Fruit fly (Drosophila melanogaster): ENCODE results near the gene Gr28a.

Gene Gr28a

DNA sequence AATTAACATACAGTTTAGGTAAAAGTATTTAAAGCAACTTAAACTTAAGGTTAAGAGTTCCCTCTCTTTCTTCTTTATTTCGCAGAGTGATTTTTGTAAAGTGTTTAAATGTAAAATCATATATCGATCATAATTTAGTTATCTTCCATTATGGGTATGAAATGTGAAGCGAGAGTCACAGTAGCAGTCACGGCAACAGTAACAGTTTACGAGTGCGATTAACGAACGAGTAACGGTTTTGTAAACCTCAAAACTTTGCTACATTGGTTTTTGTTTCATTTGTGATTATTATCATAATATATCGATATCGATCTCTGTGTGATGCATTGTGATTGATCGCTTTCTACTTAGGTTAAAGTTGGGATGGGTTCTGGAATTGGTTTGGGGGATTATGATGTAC, 44.2 kb upstream of the Gr28a start:
- TF ChIP-seq ey (GFP tag; optimal IDR thresholded peaks at IDR 0.05) (no peak), CG9705 (GFP tag; optimal IDR thresholded peaks at IDR 0.05) (no peak), tai (GFP tag; optimal IDR thresholded peaks at IDR 0.05) (no peak), Rel (GFP tag; optimal IDR thresholded peaks at IDR 0.05) (no peak), Rel (tag; optimal IDR thresholded peaks at IDR 0.05) (no peak), br (GFP tag; optimal IDR thresholded peaks at IDR 0.05) (no peak), jim (GFP tag; optimal IDR thresholded peaks at IDR 0.05) (no peak), woc (GFP tag; optimal IDR thresholded peaks at IDR 0.05) (no peak), Dfd (GFP tag; optimal IDR thresholded peaks at IDR 0.05) (no peak), h (GFP tag; optimal IDR thresholded peaks at IDR 0.05) (no peak), HLH106 (tag; optimal IDR thresholded peaks at IDR 0.05) (no peak)

DNA sequence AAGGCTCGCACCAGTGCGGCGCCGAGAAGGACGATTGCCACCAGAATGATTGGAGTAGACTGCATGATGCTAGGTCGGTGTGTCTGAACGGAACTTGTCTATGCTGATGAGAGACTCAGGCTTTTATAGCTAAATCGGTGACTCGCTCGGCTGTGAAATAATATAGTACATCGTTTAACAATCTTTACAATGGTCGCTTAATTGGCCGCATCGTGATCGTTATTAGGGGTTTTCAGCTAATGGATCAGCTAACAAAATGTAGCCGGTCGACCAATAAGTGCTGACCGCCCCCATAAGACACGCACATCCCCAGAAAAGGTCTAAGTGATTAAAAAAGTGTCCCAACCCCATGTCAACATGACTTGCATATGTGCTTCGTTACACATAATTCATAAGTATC, 43.3 kb upstream of the Gr28a start, which contains the start of gene Obp28a:
TSS of gene Obp28a (minus strand) at position 101 of the 400 bp plus-strand sequence.
- TF ChIP-seq dmrt93B (GFP tag; optimal IDR thresholded peaks at IDR 0.05) (no peak), sage (GFP tag; optimal IDR thresholded peaks at IDR 0.05) (no peak), psq (GFP tag; optimal IDR thresholded peaks at IDR 0.05) (no peak), foxo (GFP tag; optimal IDR thresholded peaks at IDR 0.05) (no peak), Hnf4 (GFP tag; optimal IDR thresholded peaks at IDR 0.05) (no peak), CG9705 (GFP tag; optimal IDR thresholded peaks at IDR 0.05) (no peak), Myc (optimal IDR thresholded peaks at IDR 0.05) (no peak), Hr83 (GFP tag; optimal IDR thresholded peaks at IDR 0.05; ENCODE audit: poor library complexity, severe bottlenecking) (no peak), HLH106 (tag; optimal IDR thresholded peaks at IDR 0.05) (no peak)

DNA sequence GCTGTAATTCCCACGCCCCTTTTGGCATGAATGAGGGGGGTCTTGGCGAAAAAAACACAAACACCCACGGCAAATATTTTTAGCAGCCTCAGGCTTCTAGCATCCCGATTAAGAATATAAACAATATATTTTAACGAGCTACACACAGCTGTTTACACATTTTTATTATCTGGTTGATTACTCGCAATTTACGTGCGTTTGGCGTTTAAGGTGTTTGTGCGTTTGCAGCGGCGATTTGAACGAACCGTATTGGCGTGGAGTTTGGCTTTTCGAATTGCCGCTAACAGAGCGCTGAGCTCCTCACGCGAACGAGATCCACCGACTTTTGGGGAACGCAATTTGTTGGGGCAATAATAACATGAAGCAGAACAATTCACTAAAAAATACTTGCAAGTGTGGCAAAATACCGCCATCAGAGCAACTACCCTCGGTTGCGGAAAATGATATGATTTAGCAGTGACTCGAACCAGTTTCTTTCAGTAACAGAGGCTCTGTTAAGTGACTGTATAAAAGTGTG, 42.0 kb upstream of the Gr28a start, which contains the start of gene Ziz:
TSS of gene Ziz (minus strand) at position 321 of the 517 bp plus-strand sequence.
- peak; percentile 9 for TF ChIP-seq Hr83 (GFP tag; optimal IDR thresholded peaks at IDR 0.05; ENCODE audit: poor library complexity, severe bottlenecking)
- TF ChIP-seq foxo (GFP tag; optimal IDR thresholded peaks at IDR 0.05): peak in 1 of 2 experiments; percentile 17
- no peak for TF ChIP-seq brk (GFP tag; optimal IDR thresholded peaks at IDR 0.05)
- no peak for TF ChIP-seq OdsH (GFP tag; optimal IDR thresholded peaks at IDR 0.05)
- TF ChIP-seq tai (GFP tag; optimal IDR thresholded peaks at IDR 0.05): no peak
- no peak for TF ChIP-seq CG32264 (GFP tag; optimal IDR thresholded peaks at IDR 0.05)
- TF ChIP-seq Mio (GFP tag; optimal IDR thresholded peaks at IDR 0.05): no peak
- TF ChIP-seq ey (GFP tag; optimal IDR thresholded peaks at IDR 0.05): no peak
- peak; percentile 41 for TF ChIP-seq Hnf4 (GFP tag; optimal IDR thresholded peaks at IDR 0.05)
- TF ChIP-seq h (GFP tag; optimal IDR thresholded peaks at IDR 0.05): peak; percentile 13
- no peak for TF ChIP-seq dmrt93B (GFP tag; optimal IDR thresholded peaks at IDR 0.05)
- TF ChIP-seq woc (GFP tag; optimal IDR thresholded peaks at IDR 0.05): no peak
- no peak for TF ChIP-seq N (GFP tag; optimal IDR thresholded peaks at IDR 0.05)
- no peak for TF ChIP-seq GATAd (GFP tag; optimal IDR thresholded peaks at IDR 0.05)
- no peak for TF ChIP-seq Jra (GFP tag; optimal IDR thresholded peaks at IDR 0.05)
- no peak for TF ChIP-seq CG9705 (GFP tag; optimal IDR thresholded peaks at IDR 0.05)
- no peak for TF ChIP-seq Rel (GFP tag; optimal IDR thresholded peaks at IDR 0.05)
- TF ChIP-seq Rel (tag; optimal IDR thresholded peaks at IDR 0.05): peak; percentile 44
- no peak for TF ChIP-seq Dif (GFP tag; optimal IDR thresholded peaks at IDR 0.05; ENCODE audit: partially characterized antibody)
- no peak for TF ChIP-seq CrebA (GFP tag; optimal IDR thresholded peaks at IDR 0.05; ENCODE audit: borderline replicate concordance)
- TF ChIP-seq psq (GFP tag; optimal IDR thresholded peaks at IDR 0.05): no peak
- TF ChIP-seq Hr78 (GFP tag; optimal IDR thresholded peaks at IDR 0.05): no peak
- peak; percentile 46 for TF ChIP-seq fru (GFP tag; optimal IDR thresholded peaks at IDR 0.05)
- no peak for TF ChIP-seq usp (GFP tag; optimal IDR thresholded peaks at IDR 0.05)
- no peak for TF ChIP-seq Abd-B (GFP tag; optimal IDR thresholded peaks at IDR 0.05)
- TF ChIP-seq rgr (GFP tag; optimal IDR thresholded peaks at IDR 0.05): peak; percentile 8
- no peak for TF ChIP-seq br (GFP tag; optimal IDR thresholded peaks at IDR 0.05)
- peak; percentile 13 for TF ChIP-seq Sp1 (GFP tag; optimal IDR thresholded peaks at IDR 0.05)
- peak; percentile 34 for TF ChIP-seq Myc (optimal IDR thresholded peaks at IDR 0.05)
- no peak for TF ChIP-seq Dfd (GFP tag; optimal IDR thresholded peaks at IDR 0.05)
- no peak for TF ChIP-seq sage (GFP tag; optimal IDR thresholded peaks at IDR 0.05)
- no peak for TF ChIP-seq dsf (GFP tag; optimal IDR thresholded peaks at IDR 0.05; ENCODE audit: borderline replicate concordance)
